Worm (Caenorhabditis elegans) whole organism, early embryonic: ENCODE measurements around the gene fubl-1.

Experiments used
- B0310.2 ChIP-seq: sonication (generic microtip); optimal IDR thresholded peaks from 2 replicates; lab custom pipeline; 2016; ENCODE audit warnings: mild to moderate bottlenecking, missing genetic modification characterization, missing compliant biosample characterization
- F13C5.2 ChIP-seq: sonication (generic microtip); optimal IDR thresholded peaks from 2 replicates; lab custom pipeline; 2017; ENCODE audit warnings: mild to moderate bottlenecking, missing genetic modification characterization, inconsistent platforms, missing compliant biosample characterization
- aly-1 ChIP-seq: sonication (generic microtip); optimal IDR thresholded peaks from 2 replicates; lab custom pipeline; 2016; ENCODE audit warnings: missing genetic modification characterization, missing compliant biosample characterization
- ama-1 ChIP-seq: fragments of 150-350 bp; optimal IDR thresholded peaks from 2 replicates; lab custom pipeline; 2014
- ceh-13 ChIP-seq: fragments of 200-800 bp; sonication (Bioruptor generic); optimal IDR thresholded peaks from 2 replicates; lab custom pipeline; 2018; ENCODE audit warnings: mild to moderate bottlenecking, missing genetic modification characterization, missing compliant biosample characterization
- ceh-36 ChIP-seq: sonication (generic microtip); optimal IDR thresholded peaks from 2 replicates; lab custom pipeline; 2016; ENCODE audit warnings: missing genetic modification characterization, inconsistent platforms, missing compliant biosample characterization
- ets-7 ChIP-seq: sonication (generic microtip); optimal IDR thresholded peaks from 2 replicates; lab custom pipeline; 2016; ENCODE audit warnings: missing genotype, missing genetic modification characterization, missing compliant biosample characterization
- flt-1 ChIP-seq: fragments of 200-800 bp; sonication (Bioruptor generic); IDR thresholded peaks from 2 replicates; pipeline ENCODE4 v1.3.6; 2022; ENCODE audit warnings: missing genetic modification characterization, missing compliant biosample characterization
- hmbx-1 ChIP-seq: sonication (generic microtip); optimal IDR thresholded peaks from 2 replicates; lab custom pipeline; 2016; ENCODE audit warnings: mild to moderate bottlenecking, missing genetic modification characterization, missing compliant biosample characterization
- hmg-4 ChIP-seq: fragments of 200-800 bp; sonication (Bioruptor generic); optimal IDR thresholded peaks from 2 replicates; lab custom pipeline; 2018; ENCODE audit warnings: mild to moderate bottlenecking, missing genetic modification characterization, missing compliant biosample characterization
- hnd-1 ChIP-seq: sonication (generic microtip); optimal IDR thresholded peaks from 2 replicates; lab custom pipeline; 2016; ENCODE audit warnings: missing genetic modification characterization, missing compliant biosample characterization
- pes-1 ChIP-seq: fragments of 200-800 bp; sonication (Bioruptor generic); IDR thresholded peaks from 2 replicates; pipeline ENCODE4 v1.3.6; 2022; ENCODE audit warnings: missing genetic modification reagents, missing genetic modification characterization, missing compliant biosample characterization
- scrt-1 ChIP-seq: fragments of 200-800 bp; sonication (Bioruptor generic); IDR thresholded peaks from 2 replicates; pipeline ENCODE4 v1.3.6; 2022; ENCODE audit warnings: missing genetic modification characterization, missing compliant biosample characterization
- sea-1 ChIP-seq: fragments of 200-800 bp; sonication (Bioruptor generic); conservative IDR thresholded peaks from 2 replicates; pipeline ENCODE4 v1.3.6; 2022; ENCODE audit warnings: missing genetic modification characterization, missing compliant biosample characterization
- tbx-11 ChIP-seq: fragments of 200-800 bp; sonication (Bioruptor generic); IDR thresholded peaks from 2 replicates; pipeline ENCODE4 v1.3.6; 2022; ENCODE audit warnings: missing genetic modification characterization, missing compliant biosample characterization
- tbx-37 ChIP-seq: fragments of 200-800 bp; sonication (Bioruptor generic); conservative IDR thresholded peaks from 2 replicates; pipeline ENCODE4 v1.3.6; 2022; ENCODE audit warnings: missing genetic modification reagents, missing genetic modification characterization, missing compliant biosample characterization
- tra-4 ChIP-seq: sonication (generic microtip); optimal IDR thresholded peaks from 2 replicates; lab custom pipeline; 2017; ENCODE audit warnings: missing genetic modification characterization, missing compliant biosample characterization

The fubl-1 gene

ce11 chrV:10203435-10204009 lies 35.1 kb downstream of the fubl-1 start, which contains the start of gene chpf-1:
TSS of gene chpf-1 (minus strand) at chrV:10203485.
- TF ChIP-seq pes-1 (no peak), sea-1 (GFP tag; lab: Robert Waterston, UW) (no peak), hmbx-1 (no peak), ceh-13 (no peak), ceh-36 (tag; lab: Kevin White, UChicago) (no peak), tra-4 (tag; lab: Kevin White, UChicago) (no peak), aly-1 (no peak), B0310.2 (tag; lab: Kevin White, UChicago) (no peak), F13C5.2 (tag; lab: Kevin White, UChicago) (no peak), tbx-37 (no peak), ets-7 (no peak), hmg-4 (no peak), tbx-11 (GFP tag; lab: Robert Waterston, UW) (no peak), scrt-1 (GFP tag; lab: Robert Waterston, UW) (no peak), ama-1 (lab: Kevin White, UChicago) (no peak), flt-1 (no peak), hnd-1 (tag; lab: Kevin White, UChicago) (no peak)

ce11 chrV:10202340-10202739 lies 36.3 kb downstream of the fubl-1 start:
- TF ChIP-seq scrt-1 (GFP tag; lab: Robert Waterston, UW) (no peak), tra-4 (tag; lab: Kevin White, UChicago) (no peak), ceh-13 (no peak), aly-1 (no peak), ama-1 (lab: Kevin White, UChicago) (no peak), B0310.2 (tag; lab: Kevin White, UChicago) (no peak), tbx-11 (GFP tag; lab: Robert Waterston, UW) (no peak), sea-1 (GFP tag; lab: Robert Waterston, UW) (no peak), F13C5.2 (tag; lab: Kevin White, UChicago) (no peak), flt-1 (no peak), hmg-4 (no peak), tbx-37 (no peak), hnd-1 (tag; lab: Kevin White, UChicago) (no peak), pes-1 (no peak)

- TF ChIP-seq tbx-11 (GFP tag; lab: Robert Waterston, UW) (no peak), aly-1 (no peak), scrt-1 (GFP tag; lab: Robert Waterston, UW) (no peak), hmbx-1 (no peak), F13C5.2 (tag; lab: Kevin White, UChicago) (no peak), ceh-13 (no peak), hnd-1 (tag; lab: Kevin White, UChicago) (no peak), ceh-36 (tag; lab: Kevin White, UChicago) (no peak)
These were observed 36.8 kb downstream of the fubl-1 start, which contains the start of gene ZK856.7 for ce11 chrV:10201913-10202312. TSS of gene ZK856.7 (plus strand) at chrV:10202098.

- TF ChIP-seq F13C5.2 (tag; lab: Kevin White, UChicago), result no peak
- TF ChIP-seq B0310.2 (tag; lab: Kevin White, UChicago), result no peak
- no peak for TF ChIP-seq hnd-1 (tag; lab: Kevin White, UChicago)
- no peak for TF ChIP-seq hmbx-1
- no peak for TF ChIP-seq flt-1
- TF ChIP-seq hmg-4, result no peak
- TF ChIP-seq ceh-13, result no peak
These were observed 40.3 kb downstream of the fubl-1 start, which contains the start of gene ZK856.6 for ce11 chrV:10198386-10198785. TSS of gene ZK856.6 (plus strand) at chrV:10198686.

- TF ChIP-seq sea-1 (GFP tag; lab: Robert Waterston, UW) (no peak), aly-1 (no peak), F13C5.2 (tag; lab: Kevin White, UChicago) (no peak), ama-1 (lab: Kevin White, UChicago) (no peak), tra-4 (tag; lab: Kevin White, UChicago) (no peak), ets-7 (no peak), ceh-36 (tag; lab: Kevin White, UChicago) (no peak), hnd-1 (tag; lab: Kevin White, UChicago) (no peak), scrt-1 (GFP tag; lab: Robert Waterston, UW) (no peak), hmg-4 (no peak), tbx-37 (no peak), hmbx-1 (no peak), B0310.2 (tag; lab: Kevin White, UChicago) (no peak), ceh-13 (no peak), pes-1 (no peak), flt-1 (no peak), tbx-11 (GFP tag; lab: Robert Waterston, UW) (no peak)
These were observed 47.4 kb downstream of the fubl-1 start for ce11 chrV:10191242-10191641.

ce11 chrV:10190081-10190556 lies 48.5 kb downstream of the fubl-1 start, which contains the start of gene ZK856.5:
TSS of gene ZK856.5 (minus strand) at chrV:10190131.
- TF ChIP-seq hmbx-1 (no peak), ceh-36 (tag; lab: Kevin White, UChicago) (no peak), aly-1 (no peak), hnd-1 (tag; lab: Kevin White, UChicago) (no peak), B0310.2 (tag; lab: Kevin White, UChicago) (no peak), sea-1 (GFP tag; lab: Robert Waterston, UW) (no peak), tbx-11 (GFP tag; lab: Robert Waterston, UW) (no peak), flt-1 (no peak), scrt-1 (GFP tag; lab: Robert Waterston, UW) (no peak), ceh-13 (no peak)
